Worm (Caenorhabditis elegans): ENCODE results near the gene srh-268.

ce11 chrV:7492924-7493323 lies 46.2 kb upstream of the srh-268 start, which contains the start of gene srbc-10:
- TF ChIP-seq ama-1 (optimal IDR thresholded peaks at IDR 0.05): no peak
- no peak for TF ChIP-seq ets-7 (tag; optimal IDR thresholded peaks at IDR 0.05)
- TF ChIP-seq pes-1 (GFP tag; IDR thresholded peaks at IDR 0.05): no peak
- TF ChIP-seq aly-1 (tag; optimal IDR thresholded peaks at IDR 0.05): no peak
- TF ChIP-seq sea-1 (GFP tag; conservative IDR thresholded peaks at IDR 0.05): no peak
- TF ChIP-seq ceh-36 (tag; optimal IDR thresholded peaks at IDR 0.05): no peak
- TF ChIP-seq tra-4 (tag; optimal IDR thresholded peaks at IDR 0.05): no peak
- no peak for TF ChIP-seq scrt-1 (GFP tag; IDR thresholded peaks at IDR 0.05)
- no peak for TF ChIP-seq hmbx-1 (tag; optimal IDR thresholded peaks at IDR 0.05)
- TF ChIP-seq ceh-13 (GFP tag; optimal IDR thresholded peaks at IDR 0.05): no peak
- TF ChIP-seq tbx-37 (GFP tag; conservative IDR thresholded peaks at IDR 0.05): no peak
- no peak for TF ChIP-seq B0310.2 (tag; optimal IDR thresholded peaks at IDR 0.05)

Data from whole organism, early embryonic.